Worm (Caenorhabditis elegans) whole organism, early embryonic: Measurements from ENCODE around the gene str-260.
"Not testable (repeated sequence)": the region's sequence is repeated elsewhere in the genome, so short reads cannot be mapped to it uniquely, and the experiment has no call there.

Source experiments
- F13C5.2 ChIP-seq: sonication (generic microtip); optimal IDR thresholded peaks from 2 replicates; lab custom pipeline; 2017; ENCODE audit warnings: mild to moderate bottlenecking, missing genetic modification characterization, inconsistent platforms, missing compliant biosample characterization
- flt-1 ChIP-seq: fragments of 200-800 bp; sonication (Bioruptor generic); IDR thresholded peaks from 2 replicates; pipeline ENCODE4 v1.3.6; 2022; ENCODE audit warnings: missing genetic modification characterization, missing compliant biosample characterization
- hmbx-1 ChIP-seq: sonication (generic microtip); optimal IDR thresholded peaks from 2 replicates; lab custom pipeline; 2016; ENCODE audit warnings: mild to moderate bottlenecking, missing genetic modification characterization, missing compliant biosample characterization
- pes-1 ChIP-seq: fragments of 200-800 bp; sonication (Bioruptor generic); IDR thresholded peaks from 2 replicates; pipeline ENCODE4 v1.3.6; 2022; ENCODE audit warnings: missing genetic modification reagents, missing genetic modification characterization, missing compliant biosample characterization
- sea-1 ChIP-seq: fragments of 200-800 bp; sonication (Bioruptor generic); conservative IDR thresholded peaks from 2 replicates; pipeline ENCODE4 v1.3.6; 2022; ENCODE audit warnings: missing genetic modification characterization, missing compliant biosample characterization
- tbx-11 ChIP-seq: fragments of 200-800 bp; sonication (Bioruptor generic); IDR thresholded peaks from 2 replicates; pipeline ENCODE4 v1.3.6; 2022; ENCODE audit warnings: missing genetic modification characterization, missing compliant biosample characterization

DNA sequence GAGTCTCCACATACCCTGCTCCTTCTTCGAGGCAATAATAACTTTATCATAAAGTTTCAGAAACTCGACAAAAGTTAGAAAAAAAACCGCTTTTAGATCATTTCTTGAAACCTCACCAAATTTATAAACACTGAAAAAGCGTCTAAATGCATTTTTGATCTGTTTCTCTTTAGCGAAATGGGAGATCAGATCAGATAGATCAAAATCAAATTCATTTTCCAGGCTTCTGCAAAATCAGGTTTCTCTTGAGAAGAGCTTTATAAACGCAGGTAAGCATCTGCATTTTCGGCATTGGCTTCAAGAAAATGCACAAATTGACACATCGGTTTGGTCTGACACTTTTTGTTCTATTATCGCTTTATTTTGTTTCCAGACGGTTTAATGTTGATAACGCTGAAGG is 45.4 kb downstream of the str-260 start, which contains the start of gene F40C5.1:
- not testable (repeated sequence) for TF ChIP-seq sea-1; F13C5.2 (tag; lab: Kevin White, UChicago); hmbx-1; flt-1; pes-1 (GFP tag; lab: Robert Waterston, UW); tbx-11
